Fruit fly (Drosophila melanogaster) whole organism, embryonic: ENCODE data around the gene Adat1.

Experiments used
- BtbVII ChIP-seq: fragments of 200-800 bp; sonication (Bioruptor generic); optimal IDR thresholded peaks from 3 replicates; lab custom pipeline; 2017; ENCODE audit warnings: missing biosample characterization, mild to moderate bottlenecking, missing genetic modification characterization
- C15 ChIP-seq: fragments of 200-800 bp; sonication (Bioruptor generic); IDR thresholded peaks from 3 replicates; pipeline ENCODE4 v1.3.6; 2022; ENCODE audit warnings: missing biosample characterization, missing genetic modification characterization
- CG11398 ChIP-seq: fragments of 200-800 bp; sonication (Bioruptor generic); optimal IDR thresholded peaks from 2 replicates; lab custom pipeline; 2016; ENCODE audit warnings: missing biosample characterization, missing genetic modification characterization
- CG11695 ChIP-seq: fragments of 200-800 bp; sonication (Bioruptor generic); IDR thresholded peaks from 3 replicates; pipeline ENCODE4 v1.3.6; 2022; ENCODE audit warnings: missing biosample characterization, missing genetic modification characterization
- CG12391 ChIP-seq: fragments of 200-800 bp; sonication (Bioruptor generic); optimal IDR thresholded peaks from 3 replicates; lab custom pipeline; 2018; ENCODE audit warnings: missing biosample characterization, mild to moderate bottlenecking, missing genetic modification characterization, moderate library complexity
- CG14667 ChIP-seq: fragments of 200-800 bp; sonication (Bioruptor generic); IDR thresholded peaks from 2 replicates; pipeline ENCODE4 v1.3.6; 2022; ENCODE audit warnings: missing biosample characterization, missing genetic modification characterization
- CG15696 ChIP-seq: fragments of 200-800 bp; sonication (Bioruptor generic); optimal IDR thresholded peaks from 2 replicates; lab custom pipeline; 2019; ENCODE audit warnings: missing biosample characterization, mild to moderate bottlenecking, missing genetic modification characterization, moderate library complexity
- CG17385 ChIP-seq: fragments of 200-800 bp; sonication (Bioruptor generic); optimal IDR thresholded peaks from 3 replicates; lab custom pipeline; 2018; ENCODE audit warnings: missing biosample characterization, mild to moderate bottlenecking, missing genetic modification characterization
- CG2116 ChIP-seq: fragments of 200-800 bp; sonication (Bioruptor generic); optimal IDR thresholded peaks from 3 replicates; lab custom pipeline; 2018; ENCODE audit warnings: missing biosample characterization, mild to moderate bottlenecking, missing genetic modification characterization
- CG2202 ChIP-seq: fragments of 200-800 bp; sonication (Bioruptor generic); optimal IDR thresholded peaks from 2 replicates; lab custom pipeline; 2018; ENCODE audit warnings: missing biosample characterization, mild to moderate bottlenecking, missing genetic modification characterization
- CG33557 ChIP-seq: fragments of 200-800 bp; sonication (Bioruptor generic); optimal IDR thresholded peaks from 2 replicates; lab custom pipeline; 2019; ENCODE audit warnings: missing biosample characterization, mild to moderate bottlenecking, missing genetic modification characterization, moderate library complexity
- CG34422 ChIP-seq: fragments of 200-800 bp; sonication (Bioruptor generic); IDR thresholded peaks from 3 replicates; pipeline ENCODE4 v1.3.6; 2022; ENCODE audit warnings: missing biosample characterization, missing genetic modification characterization
- CG6272 ChIP-seq: fragments of 200-800 bp; sonication (Bioruptor generic); IDR thresholded peaks from 2 replicates; pipeline ENCODE4 v1.3.6; 2022; ENCODE audit warnings: missing biosample characterization, missing genetic modification characterization
- CG7963 ChIP-seq: fragments of 200-800 bp; sonication (Bioruptor generic); IDR thresholded peaks from 3 replicates; pipeline ENCODE4 v1.3.6; 2022; ENCODE audit warnings: missing biosample characterization, missing genetic modification characterization; ENCODE audit not compliant: partially characterized antibody
- CG9437 ChIP-seq: fragments of 200-800 bp; sonication (Bioruptor generic); optimal IDR thresholded peaks from 2 replicates; lab custom pipeline; 2018; ENCODE audit warnings: missing biosample characterization, mild to moderate bottlenecking, missing genetic modification characterization
- CG9876 ChIP-seq: fragments of 200-800 bp; sonication (Bioruptor generic); optimal IDR thresholded peaks from 2 replicates; lab custom pipeline; 2016; ENCODE audit warnings: missing biosample characterization, missing genetic modification characterization
- E2f1 ChIP-seq: fragments of 200-800 bp; sonication (Bioruptor generic); IDR thresholded peaks from 2 replicates; pipeline ENCODE4 v1.3.6; 2022; ENCODE audit warnings: missing biosample characterization, missing genetic modification characterization
- MBD-R2 ChIP-seq: fragments of 200-800 bp; sonication (Bioruptor generic); IDR thresholded peaks from 2 replicates; pipeline ENCODE4 v1.3.6; 2022; ENCODE audit warnings: missing biosample characterization, missing genetic modification characterization
- Meics ChIP-seq: fragments of 200-800 bp; sonication (Bioruptor generic); optimal IDR thresholded peaks from 2 replicates; lab custom pipeline; 2017; ENCODE audit warnings: missing biosample characterization, mild to moderate bottlenecking, missing genetic modification characterization
- NC2β ChIP-seq: fragments of 200-800 bp; sonication (Bioruptor generic); optimal IDR thresholded peaks from 2 replicates; lab custom pipeline; 2016; ENCODE audit warnings: missing biosample characterization, missing genetic modification characterization
- Nf-YC ChIP-seq: fragments of 200-800 bp; optimal IDR thresholded peaks from 3 replicates; lab custom pipeline; 2019; ENCODE audit warnings: missing biosample characterization, mild to moderate bottlenecking, missing genetic modification characterization, moderate library complexity
- PHDP ChIP-seq: fragments of 200-800 bp; sonication (Bioruptor generic); optimal IDR thresholded peaks from 3 replicates; lab custom pipeline; 2018; ENCODE audit warnings: missing biosample characterization, mild to moderate bottlenecking, missing genetic modification characterization, moderate library complexity
- Ptx1 ChIP-seq: fragments of 200-800 bp; sonication (Bioruptor generic); IDR thresholded peaks from 2 replicates; pipeline ENCODE4 v1.3.6; 2022; ENCODE audit warnings: missing biosample characterization, missing genetic modification characterization
- Rfx ChIP-seq: fragments of 200-800 bp; sonication (Bioruptor generic); IDR thresholded peaks from 2 replicates; pipeline ENCODE4 v1.3.6; 2022; ENCODE audit warnings: missing biosample characterization, missing genetic modification characterization
- Sox100B ChIP-seq: fragments of 200-800 bp; sonication (Bioruptor generic); optimal IDR thresholded peaks from 3 replicates; lab custom pipeline; 2018; ENCODE audit warnings: missing biosample characterization, mild to moderate bottlenecking, missing genetic modification characterization
- Spps ChIP-seq: fragments of 200-800 bp; sonication (Bioruptor generic); optimal IDR thresholded peaks from 2 replicates; lab custom pipeline; 2018; ENCODE audit warnings: missing biosample characterization, mild to moderate bottlenecking, missing genetic modification characterization
- Stat92E ChIP-seq, 3 experiments: fragments of >200 bp in 2 of 3; fragments of 200-800 bp in 1 of 3; sonication (Bioruptor generic) in 1 of 3; optimal IDR thresholded peaks; 2 replicates each; lab custom pipeline; 2017 to 2019; ENCODE audit warnings: missing biosample characterization in 3 of 3, missing genetic modification characterization in 3 of 3, mild to moderate bottlenecking in 1 of 3, moderate library complexity in 1 of 3
- Xbp1 ChIP-seq: fragments of 200-800 bp; sonication (Bioruptor generic); optimal IDR thresholded peaks from 3 replicates; lab custom pipeline; 2016; ENCODE audit warnings: missing biosample characterization, mild to moderate bottlenecking, missing genetic modification characterization
- abd-A ChIP-seq: fragments of 200-800 bp; sonication (Bioruptor generic); optimal IDR thresholded peaks from 3 replicates; lab custom pipeline; 2019; ENCODE audit warnings: missing biosample characterization, mild to moderate bottlenecking, missing genetic modification characterization, moderate library complexity
- bab2 ChIP-seq: fragments of 200-800 bp; sonication (Bioruptor generic); optimal IDR thresholded peaks from 2 replicates; lab custom pipeline; 2016; ENCODE audit warnings: missing biosample characterization, missing genetic modification characterization
- bowl ChIP-seq: fragments of 200-800 bp; sonication (Bioruptor generic); IDR thresholded peaks from 2 replicates; pipeline ENCODE4 v1.3.6; 2022; ENCODE audit warnings: missing biosample characterization, missing genetic modification characterization
- cg ChIP-seq: fragments of 200-800 bp; sonication (Bioruptor generic); optimal IDR thresholded peaks from 3 replicates; lab custom pipeline; 2019; ENCODE audit warnings: missing biosample characterization, mild to moderate bottlenecking, missing genetic modification characterization, moderate library complexity
- chn ChIP-seq: fragments of 200-800 bp; sonication (Bioruptor generic); optimal IDR thresholded peaks from 2 replicates; lab custom pipeline; 2016; ENCODE audit warnings: missing biosample characterization, missing genetic modification characterization
- dpn ChIP-seq, 2 experiments: fragments of 200-800 bp; sonication (Bioruptor generic); optimal IDR thresholded peaks; 3 replicates each; lab custom pipeline; 2016; ENCODE audit warnings: missing biosample characterization in 2 of 2, missing genetic modification characterization in 2 of 2
- fd102C ChIP-seq: fragments of 200-800 bp; sonication (Bioruptor generic); optimal IDR thresholded peaks from 2 replicates; lab custom pipeline; 2018; ENCODE audit warnings: missing biosample characterization, mild to moderate bottlenecking, missing genetic modification characterization, moderate library complexity
- ftz-f1 ChIP-seq: fragments of 200-800 bp; sonication (Bioruptor generic); optimal IDR thresholded peaks from 2 replicates; lab custom pipeline; 2016; ENCODE audit warnings: missing biosample characterization, missing genetic modification characterization
- fu2 ChIP-seq: fragments of 200-800 bp; sonication (Bioruptor generic); optimal IDR thresholded peaks from 2 replicates; lab custom pipeline; 2016; ENCODE audit warnings: missing biosample characterization, missing genetic modification characterization
- gfzf ChIP-seq: fragments of 200-800 bp; sonication (Bioruptor generic); optimal IDR thresholded peaks from 2 replicates; lab custom pipeline; 2016; ENCODE audit warnings: missing biosample characterization, mild to moderate bottlenecking, missing genetic modification characterization, moderate library complexity
- hth ChIP-seq: fragments of >200 bp; optimal IDR thresholded peaks from 2 replicates; lab custom pipeline; 2017; ENCODE audit warnings: inconsistent platforms
- kay ChIP-seq: fragments of 200-800 bp; sonication (Bioruptor generic); optimal IDR thresholded peaks from 2 replicates; lab custom pipeline; 2016; ENCODE audit warnings: missing biosample characterization, missing genetic modification characterization
- kni ChIP-seq: fragments of 200-800 bp; sonication (Bioruptor generic); optimal IDR thresholded peaks from 3 replicates; lab custom pipeline; 2017; ENCODE audit warnings: mild to moderate bottlenecking, missing biosample characterization, missing genetic modification reagents, missing genetic modification characterization
- lmd ChIP-seq: fragments of 200-800 bp; sonication (Bioruptor generic); IDR thresholded peaks from 2 replicates; pipeline ENCODE4 v1.3.6; 2022; ENCODE audit warnings: missing biosample characterization, missing genetic modification characterization
- lov ChIP-seq, 2 experiments: fragments of 200-800 bp in 1 of 2; fragments of >200 bp in 1 of 2; sonication (Bioruptor generic) in 1 of 2; IDR thresholded peaks in 1 of 2; optimal IDR thresholded peaks in 1 of 2; 2 replicates in 1 of 2; 3 replicates in 1 of 2; pipeline versions ENCODE4 v1.3.6 to Lab custom; 2017 to 2022; ENCODE audit warnings: missing biosample characterization in 1 of 2, missing genetic modification characterization in 1 of 2
- maf-S ChIP-seq: fragments of 200-800 bp; sonication (Bioruptor generic); optimal IDR thresholded peaks from 2 replicates; lab custom pipeline; 2016; ENCODE audit warnings: missing biosample characterization, missing genetic modification characterization
- nau ChIP-seq: fragments of 200-800 bp; sonication (Bioruptor generic); optimal IDR thresholded peaks from 3 replicates; lab custom pipeline; 2017; ENCODE audit warnings: missing biosample characterization, mild to moderate bottlenecking, missing genetic modification characterization, missing genetic modification reagents
- rib ChIP-seq: fragments of 200-800 bp; sonication (Bioruptor generic); IDR thresholded peaks from 2 replicates; pipeline ENCODE4 v1.3.6; 2022; ENCODE audit warnings: missing biosample characterization, missing genetic modification characterization
- so ChIP-seq: fragments of 200-800 bp; sonication (Bioruptor generic); IDR thresholded peaks from 3 replicates; pipeline ENCODE4 v1.3.6; 2022; ENCODE audit warnings: missing biosample characterization, missing genetic modification characterization
- sr ChIP-seq: fragments of 200-800 bp; sonication (Bioruptor generic); IDR thresholded peaks from 3 replicates; pipeline ENCODE4 v1.3.6; 2022; ENCODE audit warnings: missing biosample characterization, missing genetic modification characterization
- tin ChIP-seq: fragments of 200-800 bp; sonication (Bioruptor generic); optimal IDR thresholded peaks from 3 replicates; lab custom pipeline; 2016; ENCODE audit warnings: missing biosample characterization, missing genetic modification characterization
- tio ChIP-seq: fragments of 200-800 bp; sonication (Bioruptor generic); optimal IDR thresholded peaks from 2 replicates; lab custom pipeline; 2017; ENCODE audit warnings: missing biosample characterization, missing genetic modification characterization, inconsistent platforms
- ttk ChIP-seq: fragments of 200-800 bp; sonication (Bioruptor generic); IDR thresholded peaks from 2 replicates; pipeline ENCODE4 v2.1.2; 2022; ENCODE audit warnings: missing biosample characterization, missing genetic modification characterization

Gene Adat1

DNA sequence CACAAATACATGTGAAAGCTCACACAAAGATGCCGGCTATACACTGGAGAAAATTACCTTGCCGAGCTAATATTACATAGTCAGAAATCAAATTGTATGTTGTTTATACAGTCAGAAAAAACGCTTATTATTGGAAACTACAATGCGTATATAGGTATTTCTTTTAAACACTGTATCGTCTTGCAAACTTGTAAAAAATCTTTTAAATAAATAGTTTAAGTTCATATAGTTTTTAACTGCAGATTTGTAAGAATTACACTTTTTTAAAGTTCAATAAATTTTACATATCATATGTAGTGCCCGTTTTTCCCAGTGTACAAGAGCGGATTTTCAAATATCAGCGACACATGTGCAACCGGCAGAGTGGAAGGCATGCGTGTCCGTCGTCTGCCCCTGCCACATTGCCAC, 28.5 kb upstream of the Adat1 start (continued):
- TF ChIP-seq chn (GFP tag; lab: Kevin White, UChicago), result peak; percentile 56
- peak; percentile 61 for TF ChIP-seq Rfx (GFP tag; lab: Robert Waterston, UW)
- TF ChIP-seq PHDP, result peak; percentile 86
- TF ChIP-seq tio (GFP tag; lab: Kevin White, UChicago), result peak; percentile 69
- peak; percentile 73 for TF ChIP-seq CG9437 (GFP tag; lab: Kevin White, UChicago)
- TF ChIP-seq CG2116 (GFP tag; lab: Kevin White, UChicago), result peak; percentile 46
- TF ChIP-seq CG6272 (GFP tag; lab: Robert Waterston, UW), result peak; percentile 8; the same call in 1 of the 2 replicates
- TF ChIP-seq cg (GFP tag; lab: Kevin White, UChicago), result peak; percentile 31
- no peak for TF ChIP-seq fd102C (GFP tag; lab: Kevin White, UChicago)
- TF ChIP-seq C15 (GFP tag; lab: Robert Waterston, UW), result no peak
- TF ChIP-seq abd-A (tag; lab: Kevin White, UChicago), result no peak
- TF ChIP-seq CG2202 (tag; lab: Kevin White, UChicago), result peak; percentile 59
- no peak for TF ChIP-seq sr (GFP tag; lab: Robert Waterston, UW)
- TF ChIP-seq tin (GFP tag; lab: Kevin White, UChicago), result peak; percentile 81
- no peak for TF ChIP-seq gfzf
- TF ChIP-seq Stat92E (GFP tag; optimal IDR thresholded peaks at IDR 0.05; lab: Kevin White, UChicago), result peak in 1 of 3 experiments; percentile 5
- peak; percentile 76 for TF ChIP-seq CG17385 (GFP tag; lab: Kevin White, UChicago)
- peak; percentile 60 for TF ChIP-seq CG15696 (tag; lab: Kevin White, UChicago)
- TF ChIP-seq bab2 (GFP tag; lab: Kevin White, UChicago), result peak; percentile 64
- TF ChIP-seq kni (GFP tag; lab: Kevin White, UChicago), result no peak
- peak; percentile 77 for TF ChIP-seq nau (GFP tag; lab: Kevin White, UChicago)
- no peak for TF ChIP-seq ftz-f1 (GFP tag; lab: Kevin White, UChicago)
- peak; percentile 90 for TF ChIP-seq so (GFP tag; lab: Robert Waterston, UW)
- TF ChIP-seq CG11695, result peak; percentile 91
- TF ChIP-seq CG9876 (GFP tag; lab: Kevin White, UChicago), result no peak
- peak; percentile 52 for TF ChIP-seq maf-S (GFP tag; lab: Kevin White, UChicago)
- TF ChIP-seq Spps (tag; lab: Kevin White, UChicago), result peak; percentile 61
- peak; percentile 85 for TF ChIP-seq Sox100B (GFP tag; lab: Kevin White, UChicago)
- peak; percentile 90 for TF ChIP-seq Xbp1 (GFP tag; lab: Kevin White, UChicago)
- TF ChIP-seq bowl (GFP tag; lab: Robert Waterston, UW), result no peak
- no peak for TF ChIP-seq CG7963
- TF ChIP-seq NC2β (GFP tag; lab: Kevin White, UChicago), result peak; percentile 60
- peak; percentile 84 for TF ChIP-seq CG12391 (tag; lab: Kevin White, UChicago)
- peak; percentile 65 for TF ChIP-seq ttk
- peak; percentile 59 for TF ChIP-seq CG11398 (GFP tag; lab: Kevin White, UChicago)
- peak; percentile 5 for TF ChIP-seq CG33557 (GFP tag; lab: Kevin White, UChicago)
- TF ChIP-seq CG34422 (GFP tag; lab: Robert Waterston, UW), result peak; percentile 65; the same call in 2 of the 3 replicates
- TF ChIP-seq dpn (GFP tag; optimal IDR thresholded peaks at IDR 0.05; lab: Kevin White, UChicago), result peak; percentile 81 to 83
- TF ChIP-seq CG14667, result peak; percentile 33
- peak; percentile 34 for TF ChIP-seq kay (GFP tag; lab: Kevin White, UChicago)
- TF ChIP-seq lmd (GFP tag; lab: Robert Waterston, UW), result peak; percentile 81
- peak; percentile 18 for TF ChIP-seq Nf-YC (tag; lab: Kevin White, UChicago)
- TF ChIP-seq hth (lab: Kevin White, UChicago), result no peak
- no peak for TF ChIP-seq lov (optimal IDR thresholded peaks at IDR 0.05; lab: Kevin White, UChicago)
- TF ChIP-seq lov (GFP tag; IDR thresholded peaks at IDR 0.05; lab: Robert Waterston, UW), result no peak
- peak; percentile 80 for TF ChIP-seq Ptx1 (GFP tag; lab: Robert Waterston, UW)
- 0 out of 2 replicates have a peak, but pooled peaks have one; percentile 36 for TF ChIP-seq rib
- TF ChIP-seq fu2 (GFP tag; lab: Kevin White, UChicago), result peak; percentile 37
- peak; percentile 63 for TF ChIP-seq BtbVII
- TF ChIP-seq MBD-R2 (GFP tag; lab: Robert Waterston, UW), result 0 out of 2 replicates have a peak, but pooled peaks have one; percentile 41
- peak; percentile 68 for TF ChIP-seq E2f1
- TF ChIP-seq Meics (GFP tag; lab: Kevin White, UChicago), result peak; percentile 79
